Fruit fly (Drosophila melanogaster) whole organism, embryonic: ENCODE measurements around the gene Hexo2.
A peak's percentile ranks its signal among the peaks of the same experiment; 100 is the strongest.

ENCODE experiments used
- CG11085 ChIP-seq: fragments of 200-800 bp; sonication (Bioruptor generic); IDR thresholded peaks from 2 replicates; pipeline ENCODE4 v1.3.6; 2022; ENCODE audit warnings: missing biosample characterization, missing genetic modification characterization
- CG11504 ChIP-seq: fragments of 200-800 bp; sonication (Bioruptor generic); optimal IDR thresholded peaks from 3 replicates; lab custom pipeline; 2019; ENCODE audit warnings: missing biosample characterization, mild to moderate bottlenecking, missing genetic modification characterization, moderate library complexity
- CG12219 ChIP-seq: fragments of 200-800 bp; sonication (Bioruptor generic); optimal IDR thresholded peaks from 3 replicates; lab custom pipeline; 2018; ENCODE audit warnings: missing biosample characterization, mild to moderate bottlenecking, missing genetic modification characterization
- CG12299 ChIP-seq: fragments of 200-800 bp; sonication (Bioruptor generic); optimal IDR thresholded peaks from 2 replicates; lab custom pipeline; 2018; ENCODE audit warnings: missing biosample characterization, mild to moderate bottlenecking, missing genetic modification characterization
- CG14441 ChIP-seq: fragments of 200-800 bp; sonication (Bioruptor generic); IDR thresholded peaks from 2 replicates; pipeline ENCODE4 v1.3.6; 2022; ENCODE audit warnings: missing biosample characterization, missing genetic modification characterization
- CG14667 ChIP-seq: fragments of 200-800 bp; sonication (Bioruptor generic); IDR thresholded peaks from 2 replicates; pipeline ENCODE4 v1.3.6; 2022; ENCODE audit warnings: missing biosample characterization, missing genetic modification characterization
- CG1529 ChIP-seq: fragments of 200-800 bp; sonication (Bioruptor generic); optimal IDR thresholded peaks from 3 replicates; lab custom pipeline; 2018; ENCODE audit warnings: missing biosample characterization, missing genetic modification characterization
- CG15479 ChIP-seq: fragments of 200-800 bp; sonication (Bioruptor generic); optimal IDR thresholded peaks from 3 replicates; lab custom pipeline; 2019; ENCODE audit warnings: missing biosample characterization, mild to moderate bottlenecking, missing genetic modification characterization, moderate library complexity
- CG15514 ChIP-seq: fragments of 200-800 bp; sonication (Bioruptor generic); optimal IDR thresholded peaks from 3 replicates; lab custom pipeline; 2017; ENCODE audit warnings: missing biosample characterization, missing genetic modification characterization, mild to moderate bottlenecking, moderate library complexity, missing genetic modification reagents
- CG1603 ChIP-seq: fragments of 200-800 bp; sonication (Bioruptor generic); optimal IDR thresholded peaks from 2 replicates; lab custom pipeline; 2019; ENCODE audit warnings: missing biosample characterization, mild to moderate bottlenecking, missing genetic modification characterization, moderate library complexity
- CG16863 ChIP-seq: fragments of 200-800 bp; sonication (Bioruptor generic); optimal IDR thresholded peaks from 3 replicates; lab custom pipeline; 2016; ENCODE audit warnings: missing biosample characterization, missing genetic modification characterization
- CG1792 ChIP-seq: fragments of 200-800 bp; sonication (Bioruptor generic); optimal IDR thresholded peaks from 2 replicates; lab custom pipeline; 2016; ENCODE audit warnings: missing biosample characterization, missing genetic modification characterization
- CG18764 ChIP-seq: fragments of 200-800 bp; sonication (Bioruptor generic); optimal IDR thresholded peaks from 3 replicates; lab custom pipeline; 2016; ENCODE audit warnings: missing biosample characterization, missing genetic modification characterization
- CG2889 ChIP-seq: fragments of 200-800 bp; sonication (Bioruptor generic); IDR thresholded peaks from 3 replicates; pipeline ENCODE4 v1.3.6; 2022; ENCODE audit warnings: missing biosample characterization, missing genetic modification characterization
- CG31441 ChIP-seq: fragments of 200-800 bp; sonication (Bioruptor generic); IDR thresholded peaks from 2 replicates; pipeline ENCODE4 v1.3.6; 2022; ENCODE audit warnings: missing biosample characterization, missing genetic modification characterization
- CG6175 ChIP-seq: fragments of 200-800 bp; sonication (Bioruptor generic); IDR thresholded peaks from 3 replicates; pipeline ENCODE4 v1.3.6; 2022; ENCODE audit warnings: missing biosample characterization, missing genetic modification characterization
- CG7839 ChIP-seq: fragments of 200-800 bp; sonication (Bioruptor generic); optimal IDR thresholded peaks from 3 replicates; lab custom pipeline; 2018; ENCODE audit warnings: missing biosample characterization, mild to moderate bottlenecking, missing genetic modification characterization, moderate library complexity
- CG8924 ChIP-seq: fragments of 200-800 bp; optimal IDR thresholded peaks from 3 replicates; lab custom pipeline; 2019; ENCODE audit warnings: missing biosample characterization, mild to moderate bottlenecking, missing genetic modification characterization, moderate library complexity
- Dip2 ChIP-seq: fragments of 200-800 bp; sonication (Bioruptor generic); IDR thresholded peaks from 2 replicates; pipeline ENCODE4 v1.3.6; 2022; ENCODE audit warnings: missing biosample characterization, missing genetic modification characterization
- Dref ChIP-seq: fragments of 200-800 bp; sonication (Bioruptor generic); IDR thresholded peaks from 2 replicates; pipeline ENCODE4 v1.3.6; 2022; ENCODE audit warnings: missing biosample characterization, missing genetic modification characterization
- Ets97D ChIP-seq: fragments of 200-800 bp; sonication (Bioruptor generic); optimal IDR thresholded peaks from 3 replicates; lab custom pipeline; 2016; ENCODE audit warnings: missing biosample characterization, missing genetic modification characterization
- Gsc ChIP-seq: fragments of 200-800 bp; sonication (Bioruptor generic); IDR thresholded peaks from 2 replicates; pipeline ENCODE4 v1.3.6; 2022; ENCODE audit warnings: missing biosample characterization, missing genetic modification characterization
- Hmr ChIP-seq: fragments of 200-800 bp; sonication (Bioruptor generic); optimal IDR thresholded peaks from 3 replicates; lab custom pipeline; 2017; ENCODE audit warnings: mild to moderate bottlenecking, missing biosample characterization, missing genetic modification reagents, missing genetic modification characterization
- Hr3 ChIP-seq: fragments of 200-800 bp; sonication (Bioruptor generic); optimal IDR thresholded peaks from 3 replicates; lab custom pipeline; 2016; ENCODE audit warnings: missing biosample characterization, missing genetic modification characterization
- Hr78 ChIP-seq, 2 experiments: fragments of 200-800 bp in 1 of 2; fragments of >200 bp in 1 of 2; sonication (Bioruptor generic) in 1 of 2; optimal IDR thresholded peaks; 2 replicates each; lab custom pipeline; 2017 to 2019; ENCODE audit warnings: missing biosample characterization in 2 of 2, missing genetic modification characterization in 2 of 2, mild to moderate bottlenecking in 1 of 2, moderate library complexity in 1 of 2
- Max ChIP-seq: fragments of 200-800 bp; sonication (Bioruptor generic); optimal IDR thresholded peaks from 2 replicates; lab custom pipeline; 2016; ENCODE audit warnings: missing biosample characterization, mild to moderate bottlenecking, missing genetic modification characterization
- Nf-YB ChIP-seq: fragments of 200-800 bp; sonication (Bioruptor generic); optimal IDR thresholded peaks from 3 replicates; lab custom pipeline; 2019; ENCODE audit warnings: missing biosample characterization, mild to moderate bottlenecking, missing genetic modification characterization, moderate library complexity
- Ptx1 ChIP-seq: fragments of 200-800 bp; sonication (Bioruptor generic); IDR thresholded peaks from 2 replicates; pipeline ENCODE4 v1.3.6; 2022; ENCODE audit warnings: missing biosample characterization, missing genetic modification characterization
- Side ChIP-seq: fragments of 200-800 bp; sonication (Bioruptor generic); optimal IDR thresholded peaks from 2 replicates; lab custom pipeline; 2016; ENCODE audit warnings: missing biosample characterization, missing genetic modification characterization
- Sox100B ChIP-seq: fragments of 200-800 bp; sonication (Bioruptor generic); optimal IDR thresholded peaks from 3 replicates; lab custom pipeline; 2018; ENCODE audit warnings: missing biosample characterization, mild to moderate bottlenecking, missing genetic modification characterization
- abd-A ChIP-seq: fragments of 200-800 bp; sonication (Bioruptor generic); optimal IDR thresholded peaks from 3 replicates; lab custom pipeline; 2019; ENCODE audit warnings: missing biosample characterization, mild to moderate bottlenecking, missing genetic modification characterization, moderate library complexity
- crc ChIP-seq: fragments of 200-800 bp; sonication (Bioruptor generic); optimal IDR thresholded peaks from 2 replicates; lab custom pipeline; 2016; ENCODE audit warnings: missing biosample characterization, missing genetic modification characterization
- crp ChIP-seq, 2 experiments: fragments of 200-800 bp; sonication (Bioruptor generic); optimal IDR thresholded peaks; 2 replicates in 1 of 2; 3 replicates in 1 of 2; lab custom pipeline; 2017; ENCODE audit warnings: missing biosample characterization in 2 of 2, missing genetic modification characterization in 2 of 2, mild to moderate bottlenecking in 1 of 2, moderate library complexity in 1 of 2
- dati ChIP-seq: fragments of 200-800 bp; sonication (Bioruptor generic); IDR thresholded peaks from 2 replicates; pipeline ENCODE4 v1.3.6; 2022; ENCODE audit warnings: missing biosample characterization, missing genetic modification characterization
- dimm ChIP-seq: fragments of 200-800 bp; sonication (Bioruptor generic); IDR thresholded peaks from 2 replicates; pipeline ENCODE4 v1.3.6; 2022; ENCODE audit warnings: missing biosample characterization, missing genetic modification characterization
- dmrt99B ChIP-seq: fragments of 200-800 bp; sonication (Bioruptor generic); optimal IDR thresholded peaks from 2 replicates; lab custom pipeline; 2018; ENCODE audit warnings: missing biosample characterization, mild to moderate bottlenecking, missing genetic modification characterization, moderate library complexity
- en ChIP-seq: fragments of 200-800 bp; sonication (Bioruptor generic); optimal IDR thresholded peaks from 2 replicates; lab custom pipeline; 2016; ENCODE audit warnings: missing biosample characterization, missing genetic modification characterization
- grn ChIP-seq: fragments of 200-800 bp; sonication (Bioruptor generic); optimal IDR thresholded peaks from 3 replicates; lab custom pipeline; 2017; ENCODE audit warnings: missing biosample characterization, missing genetic modification characterization
- kay ChIP-seq: fragments of 200-800 bp; sonication (Bioruptor generic); optimal IDR thresholded peaks from 2 replicates; lab custom pipeline; 2016; ENCODE audit warnings: missing biosample characterization, missing genetic modification characterization
- lilli ChIP-seq: fragments of 200-800 bp; sonication (Bioruptor generic); optimal IDR thresholded peaks from 3 replicates; lab custom pipeline; 2016; ENCODE audit warnings: missing biosample characterization, missing genetic modification characterization
- lmd ChIP-seq: fragments of 200-800 bp; sonication (Bioruptor generic); IDR thresholded peaks from 2 replicates; pipeline ENCODE4 v1.3.6; 2022; ENCODE audit warnings: missing biosample characterization, missing genetic modification characterization
- mam ChIP-seq: fragments of 200-800 bp; sonication (Bioruptor generic); optimal IDR thresholded peaks from 3 replicates; lab custom pipeline; 2016; ENCODE audit warnings: missing biosample characterization, missing genetic modification characterization
- nerfin-2 ChIP-seq: fragments of 200-800 bp; sonication (Bioruptor generic); IDR thresholded peaks from 2 replicates; pipeline ENCODE4 v1.3.6; 2022; ENCODE audit warnings: missing biosample characterization, missing genetic modification characterization; ENCODE audit not compliant: partially characterized antibody
- nmo ChIP-seq: fragments of 200-800 bp; sonication (Bioruptor generic); optimal IDR thresholded peaks from 2 replicates; lab custom pipeline; 2018; ENCODE audit warnings: missing biosample characterization, mild to moderate bottlenecking, missing genetic modification characterization, moderate library complexity
- oc ChIP-seq: fragments of 200-800 bp; sonication (Bioruptor generic); optimal IDR thresholded peaks from 2 replicates; lab custom pipeline; 2018; ENCODE audit warnings: missing biosample characterization, mild to moderate bottlenecking, missing genetic modification characterization, moderate library complexity
- otp ChIP-seq: fragments of 200-800 bp; sonication (Bioruptor generic); IDR thresholded peaks from 3 replicates; pipeline ENCODE4, ENCODE4 v1.3.6; 2022; ENCODE audit warnings: missing biosample characterization, missing genetic modification characterization
- pan ChIP-seq, 4 experiments: fragments of >200 bp in 3 of 4; fragments of 200-800 bp in 1 of 4; sonication (Bioruptor generic) in 1 of 4; optimal IDR thresholded peaks in 3 of 4; IDR thresholded peaks in 1 of 4; 2 replicates each; pipeline versions ENCODE4 v1.3.6 to Lab custom; 2017 to 2022; ENCODE audit warnings: missing biosample characterization in 2 of 4, missing genetic modification characterization in 2 of 4, mixed read lengths in 1 of 4
- peb ChIP-seq: fragments of 200-800 bp; sonication (Bioruptor generic); IDR thresholded peaks from 2 replicates; pipeline ENCODE4 v1.3.6; 2022; ENCODE audit warnings: missing biosample characterization, missing genetic modification characterization
- pnt ChIP-seq: fragments of 200-800 bp; sonication (Bioruptor generic); optimal IDR thresholded peaks from 3 replicates; lab custom pipeline; 2016; ENCODE audit warnings: missing biosample characterization, missing genetic modification characterization
- vvl ChIP-seq: fragments of 200-800 bp; sonication (Bioruptor generic); IDR thresholded peaks from 2 replicates; pipeline ENCODE4 v1.3.6; 2022; ENCODE audit warnings: missing biosample characterization, missing genetic modification characterization
- zf30C ChIP-seq: fragments of 200-800 bp; sonication (Bioruptor generic); optimal IDR thresholded peaks from 3 replicates; lab custom pipeline; 2018; ENCODE audit warnings: missing biosample characterization, mild to moderate bottlenecking, missing genetic modification characterization

The Hexo2 gene

DNA sequence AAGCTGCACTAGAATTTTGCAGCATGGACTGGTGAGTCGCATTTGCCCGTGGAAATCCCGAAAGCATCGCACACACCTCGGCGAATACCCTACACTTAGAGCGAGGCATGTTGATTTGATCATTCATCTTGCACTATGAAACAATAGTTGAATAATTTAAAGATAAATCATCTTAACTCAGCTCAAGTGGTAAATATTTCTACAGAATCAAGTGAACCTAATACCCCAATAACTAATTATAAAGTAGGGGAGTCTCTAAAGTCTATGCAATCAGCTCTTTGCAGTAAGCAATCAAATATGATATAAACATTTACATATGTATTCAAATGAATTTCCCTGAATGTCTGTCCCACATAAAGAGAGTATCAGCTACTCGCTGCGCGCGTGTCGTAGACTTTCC is 32.0 kb upstream of the Hexo2 start:
- TF ChIP-seq Hr3 (GFP tag; lab: Kevin White, UChicago) (no peak), crc (GFP tag; lab: Kevin White, UChicago) (peak; percentile 68), CG1792 (GFP tag; lab: Kevin White, UChicago) (no peak), kay (peak; percentile 43), Ptx1 (GFP tag; lab: Robert Waterston, UW) (peak; percentile 21; the same call in 1 of the 2 replicates), lmd (GFP tag; lab: Robert Waterston, UW) (peak; percentile 84), lilli (GFP tag; lab: Kevin White, UChicago) (peak; percentile 80), CG15514 (GFP tag; lab: Kevin White, UChicago) (no peak), CG14667 (peak; percentile 69), dati (GFP tag; lab: Robert Waterston, UW) (peak; percentile 63), CG11504 (tag; lab: Kevin White, UChicago) (peak; percentile 94), crp (GFP tag; optimal IDR thresholded peaks at IDR 0.05; lab: Kevin White, UChicago) (no peak), abd-A (no peak), CG2889 (GFP tag; lab: Robert Waterston, UW) (no peak), CG18764 (GFP tag; lab: Kevin White, UChicago) (no peak), dimm (GFP tag; lab: Robert Waterston, UW) (peak; percentile 75), Max (no peak), CG15479 (no peak), Hr78 (GFP tag; optimal IDR thresholded peaks at IDR 0.05; lab: Kevin White, UChicago) (peak in 1 of 2 experiments; percentile 63), vvl (GFP tag; lab: Robert Waterston, UW) (no peak), otp (GFP tag; lab: Robert Waterston, UW) (no peak), pnt (GFP tag; lab: Kevin White, UChicago) (peak; percentile 84), dmrt99B (peak; percentile 75), en (GFP tag; lab: Kevin White, UChicago) (peak; percentile 81), CG12219 (no peak), Nf-YB (no peak), grn (GFP tag; lab: Kevin White, UChicago) (no peak), Dip2 (GFP tag; lab: Robert Waterston, UW) (no peak), Side (GFP tag; lab: Kevin White, UChicago) (peak; percentile 77), nmo (peak; percentile 93), CG14441 (GFP tag; lab: Robert Waterston, UW) (peak; percentile 64), zf30C (GFP tag; lab: Kevin White, UChicago) (no peak), Sox100B (GFP tag; lab: Kevin White, UChicago) (peak; percentile 17), nerfin-2 (GFP tag; lab: Robert Waterston, UW) (no peak), pan (optimal IDR thresholded peaks at IDR 0.05; lab: Kevin White, UChicago) (no peak), pan (GFP tag; optimal IDR thresholded peaks at IDR 0.05 in 1 of 2, IDR thresholded peaks at IDR 0.05 in 1 of 2) (peak in 1 of 2 experiments; percentile 31), mam (GFP tag; lab: Kevin White, UChicago) (peak; percentile 78), CG6175 (no peak), Ets97D (GFP tag; lab: Kevin White, UChicago) (peak; percentile 50), CG16863 (GFP tag; lab: Kevin White, UChicago) (no peak), Dref (GFP tag; lab: Robert Waterston, UW) (no peak), CG12299 (tag; lab: Kevin White, UChicago) (no peak), CG31441 (no peak), oc (peak; percentile 90), CG7839 (tag; lab: Kevin White, UChicago) (peak; percentile 80), CG8924 (tag; lab: Kevin White, UChicago) (no peak), Hmr (GFP tag; lab: Kevin White, UChicago) (no peak), CG11085 (GFP tag; lab: Robert Waterston, UW) (no peak), CG1603 (tag; lab: Kevin White, UChicago) (peak; percentile 24), peb (no peak), CG1529 (GFP tag; lab: Kevin White, UChicago) (no peak), Gsc (0 out of 2 replicates have a peak, but pooled peaks have one; percentile 33)
